Fruit fly (Drosophila melanogaster): Measurements from ENCODE around the gene heca.

The heca gene

DNA sequence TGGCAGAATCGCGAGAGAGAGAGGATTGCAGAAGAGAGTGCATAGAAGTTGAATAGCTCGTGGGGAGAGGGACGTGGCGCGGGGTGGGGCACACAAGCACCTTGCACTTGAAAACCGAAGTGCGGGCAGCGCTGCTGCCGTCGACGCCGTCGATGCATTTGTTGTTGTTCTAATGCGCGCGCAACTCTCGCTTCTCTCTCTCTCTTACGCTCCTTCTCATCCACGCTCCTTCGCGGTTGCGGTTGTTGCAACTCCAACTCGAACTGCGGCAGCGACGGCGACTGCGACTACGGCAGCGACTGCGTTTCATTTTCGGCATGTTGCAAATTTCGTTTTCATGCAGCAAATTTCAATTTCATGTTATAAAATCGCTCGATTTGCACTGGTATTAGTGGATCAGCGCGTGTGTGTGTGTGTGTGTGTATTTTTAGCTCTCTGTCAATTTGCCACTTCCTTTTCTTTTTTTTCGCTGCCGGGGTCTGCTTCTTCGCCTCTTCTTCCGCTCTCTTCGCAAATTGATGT is 4.8 kb upstream of the heca start (continued):
- TF ChIP-seq Nf-YB (GFP tag; optimal IDR thresholded peaks at IDR 0.05): peak; percentile 59
- no peak for TF ChIP-seq Awh (GFP tag; IDR thresholded peaks at IDR 0.05)
- no peak for TF ChIP-seq Nf-YA (GFP tag; IDR thresholded peaks at IDR 0.05)
- TF ChIP-seq crol (GFP tag; IDR thresholded peaks at IDR 0.05): peak; percentile 96
- peak; percentile 91 for TF ChIP-seq CG4360 (GFP tag; IDR thresholded peaks at IDR 0.05)
- no peak for TF ChIP-seq CG4707 (GFP tag; optimal IDR thresholded peaks at IDR 0.05)
- TF ChIP-seq CG10321 (GFP tag; IDR thresholded peaks at IDR 0.05): no peak
- no peak for TF ChIP-seq Six4 (GFP tag; optimal IDR thresholded peaks at IDR 0.05)
- TF ChIP-seq HLH3B (GFP tag; IDR thresholded peaks at IDR 0.05): no peak
- TF ChIP-seq zen (tag; optimal IDR thresholded peaks at IDR 0.05): no peak
- TF ChIP-seq Jarid2 (GFP tag; optimal IDR thresholded peaks at IDR 0.05): peak; percentile 14

DNA sequence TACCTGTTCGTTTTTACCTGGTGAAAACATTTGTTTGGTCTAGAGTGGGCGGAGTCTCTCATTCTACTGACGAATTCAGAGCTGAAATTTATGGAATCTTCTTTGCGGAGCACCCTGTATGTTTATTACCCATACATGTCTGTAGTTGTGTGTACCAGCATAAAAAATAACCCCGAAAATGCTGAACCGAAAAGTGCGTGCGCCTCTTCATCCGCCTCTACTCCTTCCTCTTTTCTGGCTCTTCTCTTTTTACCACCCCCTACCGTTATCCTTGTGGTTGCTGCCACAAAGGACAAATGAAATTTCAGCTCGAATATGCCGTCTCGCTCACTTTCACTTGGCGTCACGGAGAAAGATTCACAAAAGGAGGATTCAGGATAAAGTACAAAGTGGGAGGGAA is 3.8 kb upstream of the heca start:
- TF ChIP-seq CG5245 (GFP tag; optimal IDR thresholded peaks at IDR 0.05) (no peak), Ravus (GFP tag; IDR thresholded peaks at IDR 0.05) (no peak), CG16813 (GFP tag; IDR thresholded peaks at IDR 0.05; ENCODE audit: partially characterized antibody) (no peak), CG17612 (GFP tag; IDR thresholded peaks at IDR 0.05) (no peak), Oaz (GFP tag; IDR thresholded peaks at IDR 0.05) (no peak), CG3847 (GFP tag; IDR thresholded peaks at IDR 0.05) (no peak), NK7.1 (GFP tag; optimal IDR thresholded peaks at IDR 0.05) (no peak), CG16779 (GFP tag; IDR thresholded peaks at IDR 0.05) (no peak), zf30C (GFP tag; optimal IDR thresholded peaks at IDR 0.05) (no peak), CG10366 (GFP tag; IDR thresholded peaks at IDR 0.05) (peak; percentile 19; the same call in 1 of the 2 replicates), Nf-YB (GFP tag; optimal IDR thresholded peaks at IDR 0.05) (peak; percentile 95), gsb (GFP tag; IDR thresholded peaks at IDR 0.05) (no peak), cad (GFP tag; optimal IDR thresholded peaks at IDR 0.05) (peak; percentile 90), Adf1 (GFP tag; IDR thresholded peaks at IDR 0.05) (no peak), D (optimal IDR thresholded peaks at IDR 0.05) (peak; percentile 42), D (GFP tag; optimal IDR thresholded peaks at IDR 0.05) (no peak), ewg (GFP tag; optimal IDR thresholded peaks at IDR 0.05) (peak; percentile 26), Gsc (GFP tag; IDR thresholded peaks at IDR 0.05) (no peak), kay (GFP tag; optimal IDR thresholded peaks at IDR 0.05) (no peak), MBD-R2 (GFP tag; IDR thresholded peaks at IDR 0.05) (no peak), nom (GFP tag; optimal IDR thresholded peaks at IDR 0.05) (no peak), CG30431 (GFP tag; optimal IDR thresholded peaks at IDR 0.05) (no peak), CG4820 (GFP tag; optimal IDR thresholded peaks at IDR 0.05) (no peak), NfI (GFP tag; optimal IDR thresholded peaks at IDR 0.05) (no peak), Xrp1 (GFP tag; IDR thresholded peaks at IDR 0.05) (no peak), CG10209 (GFP tag; optimal IDR thresholded peaks at IDR 0.05) (no peak), CHES-1-like (GFP tag; optimal IDR thresholded peaks at IDR 0.05) (no peak), esg (GFP tag; conservative IDR thresholded peaks at IDR 0.05) (no peak), BEAF-32 (GFP tag; optimal IDR thresholded peaks at IDR 0.05) (no peak), CG32532 (GFP tag; IDR thresholded peaks at IDR 0.05) (no peak), CG7745 (tag; optimal IDR thresholded peaks at IDR 0.05) (no peak), toy (GFP tag; IDR thresholded peaks at IDR 0.05) (no peak), CG10321 (GFP tag; IDR thresholded peaks at IDR 0.05) (no peak), unc-4 (GFP tag; IDR thresholded peaks at IDR 0.05; ENCODE audit: partially characterized antibody) (no peak), CG5180 (GFP tag; optimal IDR thresholded peaks at IDR 0.05) (peak; percentile 56), sr (GFP tag; IDR thresholded peaks at IDR 0.05) (no peak), HHEX (GFP tag; optimal IDR thresholded peaks at IDR 0.05) (no peak), CG6765 (GFP tag; optimal IDR thresholded peaks at IDR 0.05) (no peak), CG17186 (GFP tag; optimal IDR thresholded peaks at IDR 0.05) (no peak), Drgx (GFP tag; IDR thresholded peaks at IDR 0.05) (no peak), Med (GFP tag) (no peak), CG6254 (GFP tag; optimal IDR thresholded peaks at IDR 0.05) (peak; percentile 86)
